Worm (Caenorhabditis elegans) whole organism, early embryonic: ENCODE measurements around the gene H01G02.3.

Experiments used
- B0310.2 ChIP-seq: sonication (generic microtip); optimal IDR thresholded peaks from 2 replicates; lab custom pipeline; 2016; ENCODE audit warnings: mild to moderate bottlenecking, missing genetic modification characterization, missing compliant biosample characterization
- aly-1 ChIP-seq: sonication (generic microtip); optimal IDR thresholded peaks from 2 replicates; lab custom pipeline; 2016; ENCODE audit warnings: missing genetic modification characterization, missing compliant biosample characterization
- ama-1 ChIP-seq: fragments of 150-350 bp; optimal IDR thresholded peaks from 2 replicates; lab custom pipeline; 2014
- ceh-36 ChIP-seq: sonication (generic microtip); optimal IDR thresholded peaks from 2 replicates; lab custom pipeline; 2016; ENCODE audit warnings: missing genetic modification characterization, inconsistent platforms, missing compliant biosample characterization
- ets-7 ChIP-seq: sonication (generic microtip); optimal IDR thresholded peaks from 2 replicates; lab custom pipeline; 2016; ENCODE audit warnings: missing genotype, missing genetic modification characterization, missing compliant biosample characterization
- hmbx-1 ChIP-seq: sonication (generic microtip); optimal IDR thresholded peaks from 2 replicates; lab custom pipeline; 2016; ENCODE audit warnings: mild to moderate bottlenecking, missing genetic modification characterization, missing compliant biosample characterization
- hmg-4 ChIP-seq: fragments of 200-800 bp; sonication (Bioruptor generic); optimal IDR thresholded peaks from 2 replicates; lab custom pipeline; 2018; ENCODE audit warnings: mild to moderate bottlenecking, missing genetic modification characterization, missing compliant biosample characterization
- pes-1 ChIP-seq: fragments of 200-800 bp; sonication (Bioruptor generic); IDR thresholded peaks from 2 replicates; pipeline ENCODE4 v1.3.6; 2022; ENCODE audit warnings: missing genetic modification reagents, missing genetic modification characterization, missing compliant biosample characterization
- sea-1 ChIP-seq: fragments of 200-800 bp; sonication (Bioruptor generic); conservative IDR thresholded peaks from 2 replicates; pipeline ENCODE4 v1.3.6; 2022; ENCODE audit warnings: missing genetic modification characterization, missing compliant biosample characterization
- tbx-11 ChIP-seq: fragments of 200-800 bp; sonication (Bioruptor generic); IDR thresholded peaks from 2 replicates; pipeline ENCODE4 v1.3.6; 2022; ENCODE audit warnings: missing genetic modification characterization, missing compliant biosample characterization
- tbx-37 ChIP-seq: fragments of 200-800 bp; sonication (Bioruptor generic); conservative IDR thresholded peaks from 2 replicates; pipeline ENCODE4 v1.3.6; 2022; ENCODE audit warnings: missing genetic modification reagents, missing genetic modification characterization, missing compliant biosample characterization
- tra-4 ChIP-seq: sonication (generic microtip); optimal IDR thresholded peaks from 2 replicates; lab custom pipeline; 2017; ENCODE audit warnings: missing genetic modification characterization, missing compliant biosample characterization

DNA sequence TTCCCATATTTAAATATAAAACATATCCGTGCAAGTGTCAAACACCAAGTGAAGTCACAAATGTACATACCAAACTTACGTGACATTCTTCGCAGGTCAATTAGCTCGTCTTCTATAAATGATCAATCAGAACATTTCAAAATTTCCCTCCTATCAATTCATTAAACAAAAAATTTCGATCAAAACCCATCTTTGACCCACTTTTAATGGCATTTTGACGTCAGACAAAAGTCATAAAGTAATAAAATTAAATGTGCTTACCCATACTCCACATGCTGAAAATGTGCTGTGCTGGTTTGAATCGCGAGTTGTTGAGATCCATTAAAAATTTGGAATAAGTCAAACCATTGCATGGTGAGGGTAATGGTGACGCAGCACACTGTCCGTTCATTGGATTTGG is 22.6 kb downstream of the H01G02.3 start:
- no peak for TF ChIP-seq hmg-4 (GFP tag; lab: Kevin White, UChicago)
- no peak for TF ChIP-seq ets-7 (tag; lab: Kevin White, UChicago)
- TF ChIP-seq ama-1 = no peak
- TF ChIP-seq aly-1 (tag; lab: Kevin White, UChicago) = no peak
- TF ChIP-seq B0310.2 = no peak
- no peak for TF ChIP-seq sea-1 (GFP tag; lab: Robert Waterston, UW)
- TF ChIP-seq ceh-36 = no peak
- TF ChIP-seq tra-4 (tag; lab: Kevin White, UChicago) = no peak
- no peak for TF ChIP-seq tbx-11
- TF ChIP-seq pes-1 (GFP tag; lab: Robert Waterston, UW) = no peak
- no peak for TF ChIP-seq tbx-37 (GFP tag; lab: Robert Waterston, UW)
- no peak for TF ChIP-seq hmbx-1
